Fruit fly (Drosophila melanogaster): ENCODE measurements around the gene CG11619.
A peak's percentile ranks its signal among the peaks of the same experiment; 100 is the strongest.

dm6 chr3L:19000413-19000812 lies 12.3 kb upstream of the CG11619 start, which contains the start of gene CG3808:
- TF ChIP-seq Dif (GFP tag; optimal IDR thresholded peaks at IDR 0.05; ENCODE audit: partially characterized antibody) (peak; percentile 95), fru (GFP tag; optimal IDR thresholded peaks at IDR 0.05) (no peak), h (GFP tag; optimal IDR thresholded peaks at IDR 0.05) (no peak), Myc (optimal IDR thresholded peaks at IDR 0.05) (peak; percentile 66), Vsx2 (GFP tag; optimal IDR thresholded peaks at IDR 0.05; ENCODE audit: partially characterized antibody) (no peak)
